Worm (Caenorhabditis elegans) whole organism, L1 larva: Measurements from ENCODE around the gene C33B4.4.

Experiments
- C34B4.2 ChIP-seq: sonication (generic microtip); optimal IDR thresholded peaks from 2 replicates; lab custom pipeline; 2017; ENCODE audit warnings: mild to moderate bottlenecking, missing genetic modification characterization, missing compliant biosample characterization
- alr-1 ChIP-seq: fragments of 200-800 bp; sonication (Bioruptor generic); optimal IDR thresholded peaks from 2 replicates; lab custom pipeline; 2018; ENCODE audit warnings: borderline replicate concordance, mild to moderate bottlenecking, missing genetic modification characterization, missing compliant biosample characterization
- ama-1 ChIP-seq: fragments of 150-350 bp; optimal IDR thresholded peaks from 2 replicates; lab custom pipeline; 2014
- blmp-1 ChIP-seq: fragments of 150-350 bp; optimal IDR thresholded peaks from 2 replicates; lab custom pipeline; 2014; ENCODE audit warnings: missing biosample characterization, missing genetic modification characterization
- ceh-63 ChIP-seq: fragments of 200-800 bp; sonication (Bioruptor generic); optimal IDR thresholded peaks from 2 replicates; lab custom pipeline; 2018; ENCODE audit warnings: mild to moderate bottlenecking, missing genetic modification characterization, missing compliant biosample characterization
- ceh-82 ChIP-seq, 3 experiments: fragments of 150-350 bp in 1 of 3; sonication (generic microtip) in 2 of 3; optimal IDR thresholded peaks; 2 replicates each; lab custom pipeline; 2014 to 2017; ENCODE audit warnings: missing biosample characterization in 3 of 3, missing genetic modification characterization in 3 of 3
- ces-1 ChIP-seq: fragments of 150-350 bp; optimal IDR thresholded peaks from 2 replicates; lab custom pipeline; 2014; ENCODE audit warnings: missing biosample characterization, missing genetic modification reagents, missing genetic modification characterization
- dpl-1 ChIP-seq, 3 experiments: fragments of 150-350 bp in 2 of 3; sonication (generic microtip) in 1 of 3; optimal IDR thresholded peaks; 2 replicates each; lab custom pipeline; 2014 to 2017; ENCODE audit warnings: missing biosample characterization in 3 of 3, missing genetic modification characterization in 3 of 3, missing genetic modification reagents in 3 of 3
- dsc-1 ChIP-seq: sonication (generic microtip); optimal IDR thresholded peaks from 2 replicates; lab custom pipeline; 2016; ENCODE audit warnings: mild to moderate bottlenecking, missing genetic modification characterization, missing compliant biosample characterization
- egl-27 ChIP-seq, 2 experiments: fragments of 150-350 bp in 1 of 2; sonication (generic microtip); optimal IDR thresholded peaks; 3 replicates each; lab custom pipeline; 2017 to 2018; ENCODE audit warnings: missing biosample characterization in 2 of 2, missing genetic modification characterization in 2 of 2, missing genetic modification reagents in 2 of 2
- elt-2 ChIP-seq: sonication (generic microtip); optimal IDR thresholded peaks from 2 replicates; lab custom pipeline; 2016; ENCODE audit warnings: missing genetic modification characterization, mild to moderate bottlenecking, inconsistent platforms, missing compliant biosample characterization, missing genetic modification reagents
- ets-5 ChIP-seq: fragments of 200-800 bp; sonication (Bioruptor generic); IDR thresholded peaks from 2 replicates; pipeline ENCODE4 v1.3.6; 2022; ENCODE audit warnings: missing genetic modification characterization, missing compliant biosample characterization
- fkh-10 ChIP-seq: sonication (generic microtip); optimal IDR thresholded peaks from 2 replicates; lab custom pipeline; 2017; ENCODE audit warnings: missing biosample characterization, missing genetic modification reagents, missing genetic modification characterization
- fkh-4 ChIP-seq: sonication (generic microtip); optimal IDR thresholded peaks from 2 replicates; lab custom pipeline; 2016; ENCODE audit warnings: missing compliant biosample characterization, missing genetic modification characterization, borderline replicate concordance
- fkh-8 ChIP-seq: sonication (generic microtip); optimal IDR thresholded peaks from 2 replicates; lab custom pipeline; 2016; ENCODE audit warnings: mild to moderate bottlenecking, missing genetic modification characterization, missing compliant biosample characterization
- hlh-4 ChIP-seq: sonication (generic microtip); optimal IDR thresholded peaks from 2 replicates; lab custom pipeline; 2016; ENCODE audit warnings: mild to moderate bottlenecking, missing genetic modification characterization, missing compliant biosample characterization
- irx-1 ChIP-seq: sonication (generic microtip); optimal IDR thresholded peaks from 2 replicates; lab custom pipeline; 2016; ENCODE audit warnings: missing genetic modification characterization, missing compliant biosample characterization
- jun-1 ChIP-seq: fragments of 150-350 bp; optimal IDR thresholded peaks from 2 replicates; lab custom pipeline; 2014; ENCODE audit warnings: missing biosample characterization, missing genetic modification reagents, missing genetic modification characterization
- lin-14 ChIP-seq: fragments of 200-800 bp; sonication (Bioruptor generic); optimal IDR thresholded peaks from 2 replicates; lab custom pipeline; 2018; ENCODE audit warnings: mild to moderate bottlenecking, missing genetic modification characterization, moderate library complexity, missing compliant biosample characterization
- lin-35 ChIP-seq, 2 experiments: fragments of 150-350 bp; optimal IDR thresholded peaks; 2 replicates each; lab custom pipeline; 2014; ENCODE audit warnings: missing biosample characterization in 2 of 2, missing genetic modification characterization in 2 of 2, missing genetic modification reagents in 2 of 2
- lin-39 ChIP-seq: fragments of 150-350 bp; optimal IDR thresholded peaks from 2 replicates; lab custom pipeline; 2014; ENCODE audit warnings: missing biosample characterization, missing genetic modification reagents, missing genetic modification characterization
- mdl-1 ChIP-seq, 2 experiments: fragments of 150-350 bp; optimal IDR thresholded peaks; 2 replicates each; lab custom pipeline; 2014 to 2017; ENCODE audit warnings: missing biosample characterization in 2 of 2, missing genetic modification characterization in 2 of 2, inconsistent platforms in 1 of 2
- mef-2 ChIP-seq: fragments of 150-350 bp; optimal IDR thresholded peaks from 2 replicates; lab custom pipeline; 2014; ENCODE audit warnings: missing biosample characterization, missing genetic modification characterization
- nhr-11 ChIP-seq: fragments of 150-350 bp; optimal IDR thresholded peaks from 2 replicates; lab custom pipeline; 2014; ENCODE audit warnings: missing biosample characterization, missing genetic modification characterization
- nhr-20 ChIP-seq: sonication (generic microtip); optimal IDR thresholded peaks from 2 replicates; lab custom pipeline; 2016; ENCODE audit warnings: mild to moderate bottlenecking, missing genetic modification characterization, missing compliant biosample characterization
- nhr-28 ChIP-seq: fragments of 150-350 bp; optimal IDR thresholded peaks from 2 replicates; lab custom pipeline; 2014; ENCODE audit warnings: missing biosample characterization, missing genetic modification characterization
- nhr-47 ChIP-seq: sonication (generic microtip); optimal IDR thresholded peaks from 2 replicates; lab custom pipeline; 2016; ENCODE audit warnings: mild to moderate bottlenecking, missing genetic modification characterization, moderate library complexity, missing compliant biosample characterization
- nhr-71 ChIP-seq: sonication (generic microtip); optimal IDR thresholded peaks from 2 replicates; lab custom pipeline; 2016; ENCODE audit warnings: mild to moderate bottlenecking, missing genetic modification characterization, moderate library complexity, missing compliant biosample characterization
- nhr-85 ChIP-seq: sonication (generic microtip); peaks from one replicate; lab custom pipeline; 2016; ENCODE audit warnings: missing genetic modification characterization, inconsistent platforms, missing compliant biosample characterization
- pax-3 ChIP-seq: fragments of 200-800 bp; sonication (Bioruptor generic); optimal IDR thresholded peaks from 2 replicates; lab custom pipeline; 2018; ENCODE audit warnings: mild to moderate bottlenecking, missing genetic modification characterization, moderate library complexity, missing compliant biosample characterization
- rnt-1 ChIP-seq: sonication (generic microtip); optimal IDR thresholded peaks from 2 replicates; lab custom pipeline; 2016; ENCODE audit warnings: mild to moderate bottlenecking, missing genetic modification characterization, moderate library complexity, missing compliant biosample characterization
- snpc-4 ChIP-seq: fragments of 150-350 bp; optimal IDR thresholded peaks from 2 replicates; lab custom pipeline; 2014; ENCODE audit warnings: missing biosample characterization, missing genetic modification characterization
- sox-4 ChIP-seq: sonication (generic microtip); optimal IDR thresholded peaks from 2 replicates; lab custom pipeline; 2016; ENCODE audit warnings: missing genetic modification characterization, missing compliant biosample characterization
- swsn-7 ChIP-seq: sonication (generic microtip); optimal IDR thresholded peaks from 2 replicates; lab custom pipeline; 2016; ENCODE audit warnings: missing genetic modification characterization, missing compliant biosample characterization
- tbx-2 ChIP-seq: sonication (generic microtip); optimal IDR thresholded peaks from 2 replicates; lab custom pipeline; 2016; ENCODE audit warnings: missing genetic modification characterization, missing compliant biosample characterization
- unc-30 ChIP-seq: sonication (generic microtip); optimal IDR thresholded peaks from 2 replicates; lab custom pipeline; 2017; ENCODE audit warnings: missing biosample characterization, missing genetic modification characterization
- unc-62 ChIP-seq: fragments of 150-350 bp; optimal IDR thresholded peaks from 2 replicates; lab custom pipeline; 2014; ENCODE audit warnings: missing biosample characterization, missing genetic modification reagents, missing genetic modification characterization
- unc-98 ChIP-seq: fragments of 200-800 bp; sonication (Bioruptor generic); IDR thresholded peaks from 2 replicates; pipeline ENCODE4 v1.3.6; 2022; ENCODE audit warnings: missing genetic modification characterization, missing compliant biosample characterization
- vab-15 ChIP-seq: sonication (generic microtip); optimal IDR thresholded peaks from 2 replicates; lab custom pipeline; 2017; ENCODE audit warnings: missing genotype, mild to moderate bottlenecking, missing genetic modification characterization, missing compliant biosample characterization
- xbp-1 ChIP-seq: sonication (generic microtip); optimal IDR thresholded peaks from 2 replicates; lab custom pipeline; 2016; ENCODE audit warnings: missing genetic modification characterization, missing compliant biosample characterization
- ztf-4 ChIP-seq: fragments of 150-350 bp; optimal IDR thresholded peaks from 2 replicates; lab custom pipeline; 2014; ENCODE audit warnings: missing biosample characterization, missing genetic modification characterization

Gene C33B4.4

ce11 chrII:11376598-11377108 is 6.6 kb downstream of the C33B4.4 start (continued):
- TF ChIP-seq xbp-1 (tag; lab: Kevin White, UChicago) (no peak), nhr-28 (tag; lab: Kevin White, UChicago) (no peak), ztf-4 (tag; lab: Kevin White, UChicago) (peak; percentile 44), vab-15 (tag; lab: Kevin White, UChicago) (no peak)

ce11 chrII:11376026-11376425 is 7.2 kb downstream of the C33B4.4 start:
- TF ChIP-seq mef-2 (tag; lab: Kevin White, UChicago) = no peak
- no peak for TF ChIP-seq lin-39 (tag; lab: Kevin White, UChicago)
- TF ChIP-seq pax-3 (tag; lab: Kevin White, UChicago) = peak; percentile 4
- peak; percentile 28 for TF ChIP-seq sox-4 (tag; lab: Kevin White, UChicago)
- TF ChIP-seq rnt-1 (tag; lab: Kevin White, UChicago) = no peak
- TF ChIP-seq unc-98 = no peak
- TF ChIP-seq jun-1 = no peak
- no peak for TF ChIP-seq ceh-82 (tag; optimal IDR thresholded peaks at IDR 0.05; lab: Kevin White, UChicago)
- TF ChIP-seq ama-1 (lab: Kevin White, UChicago) = no peak
- TF ChIP-seq fkh-8 (tag; lab: Kevin White, UChicago) = peak; percentile 82
- TF ChIP-seq nhr-71 (tag; lab: Kevin White, UChicago) = peak; percentile 54
- TF ChIP-seq ztf-4 (tag; lab: Kevin White, UChicago) = no peak
- TF ChIP-seq swsn-7 = no peak
- TF ChIP-seq dsc-1 (tag; lab: Kevin White, UChicago) = peak; percentile 57
- no peak for TF ChIP-seq ceh-63 (GFP tag; lab: Kevin White, UChicago)
- TF ChIP-seq C34B4.2 = no peak
- TF ChIP-seq nhr-20 = no peak
- TF ChIP-seq egl-27 (tag; optimal IDR thresholded peaks at IDR 0.05; lab: Kevin White, UChicago) = no peak
- TF ChIP-seq nhr-11 (tag; lab: Kevin White, UChicago) = peak; percentile 63
- no peak for TF ChIP-seq hlh-4 (tag; lab: Kevin White, UChicago)
- TF ChIP-seq nhr-47 (tag; lab: Kevin White, UChicago) = peak; percentile 13
- TF ChIP-seq snpc-4 (tag; lab: Kevin White, UChicago) = no peak
- TF ChIP-seq ets-5 (GFP tag; lab: Robert Waterston, UW) = no peak
- TF ChIP-seq alr-1 (tag; lab: Kevin White, UChicago) = no peak
- TF ChIP-seq elt-2 = no peak
- no peak for TF ChIP-seq dpl-1 (GFP tag; optimal IDR thresholded peaks at IDR 0.05; lab: Kevin White, UChicago)

ce11 chrII:11371981-11372380 is 11.3 kb downstream of the C33B4.4 start, which contains the start of gene C33B4.2:
Gene C33B4.2 (minus strand): TSS chrII:11372145.
- TF ChIP-seq ces-1 (GFP tag; lab: Kevin White, UChicago) = no peak
- peak; percentile 6 for TF ChIP-seq blmp-1 (tag; lab: Kevin White, UChicago)
- TF ChIP-seq rnt-1 (tag; lab: Kevin White, UChicago) = no peak
- TF ChIP-seq C34B4.2 = no peak
- TF ChIP-seq irx-1 = no peak
- no peak for TF ChIP-seq lin-35 (GFP tag; optimal IDR thresholded peaks at IDR 0.05; lab: Kevin White, UChicago)
- no peak for TF ChIP-seq dpl-1 (GFP tag; optimal IDR thresholded peaks at IDR 0.05; lab: Kevin White, UChicago)

- TF ChIP-seq unc-30 (tag; lab: Kevin White, UChicago) (no peak), lin-14 (GFP tag; lab: Kevin White, UChicago) (peak; percentile 40), nhr-85 (tag; lab: Kevin White, UChicago) (no peak), unc-62 (no peak), ceh-82 (tag; optimal IDR thresholded peaks at IDR 0.05; lab: Kevin White, UChicago) (no peak), tbx-2 (no peak), fkh-10 (peak; percentile 96), ces-1 (GFP tag; lab: Kevin White, UChicago) (no peak), fkh-4 (tag; lab: Kevin White, UChicago) (no peak), mdl-1 (tag; optimal IDR thresholded peaks at IDR 0.05; lab: Kevin White, UChicago) (no peak)
Measured at ce11 chrII:11361751-11362150, 21.5 kb downstream of the C33B4.4 start.
